Fruit fly (Drosophila melanogaster): ENCODE results near the gene CG5068.

The CG5068 gene

DNA sequence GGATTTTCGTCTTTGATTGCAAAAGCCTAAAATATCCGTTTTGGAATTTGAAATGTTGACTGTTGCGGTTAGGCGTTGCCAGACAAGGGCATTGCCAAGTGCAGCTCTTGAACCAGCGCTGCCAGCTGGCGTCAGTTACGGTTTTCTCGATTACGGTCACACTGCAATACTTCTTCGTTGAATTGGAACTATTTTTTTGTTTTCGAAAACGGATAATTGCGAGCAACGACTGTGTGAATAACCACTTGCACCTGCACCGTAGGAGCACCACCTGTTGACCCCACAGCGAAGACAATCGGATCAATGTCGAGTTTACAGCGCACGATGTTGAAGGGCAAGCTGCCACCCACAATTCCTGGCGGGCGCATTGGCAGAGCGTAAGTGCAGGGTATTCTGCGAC, at the start of gene CG5068:
Gene CG5068, plus strand, starts transcription at position 129 of the 400 bp plus-strand sequence.
- TF ChIP-seq CTCF (optimal IDR thresholded peaks at IDR 0.05) (peak in 1 of 2 experiments; percentile 47), CG8478 (optimal IDR thresholded peaks at IDR 0.05) (no peak)

DNA sequence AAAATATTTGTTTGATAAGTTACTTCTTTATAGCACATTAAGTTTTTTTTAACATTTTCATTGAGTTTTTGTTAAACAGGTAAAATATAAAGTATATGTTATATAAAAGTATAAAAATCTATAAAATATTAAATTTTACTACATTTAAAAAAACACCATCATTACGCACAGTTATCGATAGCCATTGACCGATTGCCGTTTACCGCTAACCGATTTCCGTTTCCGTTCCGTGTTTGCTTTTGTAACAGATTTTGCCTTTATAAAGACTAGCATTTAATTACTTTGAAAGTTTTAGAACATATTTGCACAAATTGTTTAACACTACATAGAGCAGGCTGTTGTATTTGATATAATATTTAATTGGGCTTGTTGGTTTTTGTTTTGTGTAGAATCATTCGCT, 46.9 kb upstream of the CG5068 start:
- no peak for TF ChIP-seq CTCF (optimal IDR thresholded peaks at IDR 0.05)

DNA sequence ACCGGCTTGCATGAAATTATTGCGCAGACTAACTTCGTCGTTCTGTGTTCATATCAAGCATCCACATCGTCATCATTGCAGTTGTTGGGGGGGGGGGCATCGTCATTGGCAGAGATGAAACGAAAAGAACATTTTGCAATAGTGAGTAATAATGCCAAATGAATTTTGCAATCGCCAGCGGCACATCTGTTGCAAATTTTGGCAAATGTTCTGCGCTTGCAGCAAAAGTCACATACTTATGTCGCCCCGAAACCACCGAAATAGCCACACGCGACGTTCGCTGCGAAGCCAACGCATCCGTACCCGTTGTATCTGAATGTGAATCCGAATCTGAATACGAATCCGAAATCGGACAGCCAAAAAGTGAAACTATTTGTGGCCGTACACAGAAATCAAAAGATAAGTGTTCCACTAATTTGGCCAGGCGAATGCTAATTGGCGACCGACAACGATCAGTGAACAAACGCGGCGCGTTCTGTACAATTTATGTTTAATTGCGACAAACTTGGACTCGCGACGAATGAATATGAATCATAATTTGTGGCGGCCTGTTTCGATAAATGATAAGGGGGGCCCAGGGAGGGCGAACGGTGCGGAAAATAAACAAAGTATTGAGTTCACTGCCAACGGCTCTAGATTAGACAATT, 38.5 kb upstream of the CG5068 start:
- TF ChIP-seq CG8478 (optimal IDR thresholded peaks at IDR 0.05), result no peak
- no peak for TF ChIP-seq CTCF (optimal IDR thresholded peaks at IDR 0.05)

DNA sequence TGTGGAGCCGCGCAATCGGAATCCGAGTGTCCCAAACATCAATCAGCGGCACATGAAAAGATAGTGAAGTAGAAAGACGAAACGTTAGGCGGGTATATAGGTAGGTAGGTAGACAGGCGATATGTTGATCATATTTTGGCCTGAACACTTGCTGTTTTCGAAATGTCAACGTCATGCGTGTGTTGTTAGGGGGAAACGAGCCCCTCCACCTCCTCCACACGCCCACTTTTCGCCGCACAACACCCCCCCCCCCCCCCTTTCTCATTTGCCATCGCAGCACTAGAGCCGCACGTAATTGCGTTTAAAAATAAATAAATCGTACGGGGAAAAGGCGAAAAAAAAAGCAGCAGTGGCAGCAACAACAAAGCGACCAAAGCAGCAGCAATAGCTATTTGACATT, 36.7 kb upstream of the CG5068 start:
- TF ChIP-seq CTCF (optimal IDR thresholded peaks at IDR 0.05), result no peak

DNA sequence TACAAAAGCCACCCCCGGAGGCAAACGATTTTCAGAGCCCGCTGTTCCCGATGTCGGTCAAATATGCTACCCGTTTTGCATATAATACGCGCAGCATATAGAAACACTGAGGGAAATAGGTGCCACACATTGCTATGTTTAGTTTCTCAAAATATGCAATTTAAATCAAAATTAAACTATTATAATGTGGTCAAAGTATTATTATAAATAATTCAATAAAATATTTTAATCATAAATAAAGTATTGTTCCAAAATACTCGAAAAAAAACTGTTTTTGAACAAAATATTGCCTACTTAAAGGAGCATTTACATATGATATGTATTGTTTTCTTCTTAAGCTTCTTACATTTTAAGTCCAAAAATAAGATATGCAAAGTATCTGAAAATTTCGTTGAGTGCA, 35.6 kb upstream of the CG5068 start:
- TF ChIP-seq CTCF (optimal IDR thresholded peaks at IDR 0.05), result no peak
- no peak for TF ChIP-seq CG8478 (optimal IDR thresholded peaks at IDR 0.05)

DNA sequence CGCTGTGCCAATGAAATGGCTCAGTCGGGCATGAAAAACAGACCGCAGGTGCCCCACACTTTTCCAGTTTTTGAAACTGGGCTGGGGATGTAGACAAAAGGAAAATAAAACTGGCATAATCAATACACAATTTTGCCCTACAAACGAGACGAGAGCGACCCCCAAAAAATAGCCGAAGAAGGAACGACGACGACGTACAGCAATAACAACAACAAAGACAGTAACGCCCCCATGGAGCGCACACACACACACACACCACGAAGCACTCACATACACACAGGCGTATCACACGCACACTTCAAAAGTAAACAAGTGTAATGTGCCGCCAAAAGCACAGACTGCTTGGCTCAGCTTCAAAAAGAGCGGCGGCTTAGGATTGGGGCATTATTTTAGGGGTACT, 35.0 kb upstream of the CG5068 start:
- TF ChIP-seq CG8478 (optimal IDR thresholded peaks at IDR 0.05), result no peak
- TF ChIP-seq CTCF (optimal IDR thresholded peaks at IDR 0.05), result no peak

DNA sequence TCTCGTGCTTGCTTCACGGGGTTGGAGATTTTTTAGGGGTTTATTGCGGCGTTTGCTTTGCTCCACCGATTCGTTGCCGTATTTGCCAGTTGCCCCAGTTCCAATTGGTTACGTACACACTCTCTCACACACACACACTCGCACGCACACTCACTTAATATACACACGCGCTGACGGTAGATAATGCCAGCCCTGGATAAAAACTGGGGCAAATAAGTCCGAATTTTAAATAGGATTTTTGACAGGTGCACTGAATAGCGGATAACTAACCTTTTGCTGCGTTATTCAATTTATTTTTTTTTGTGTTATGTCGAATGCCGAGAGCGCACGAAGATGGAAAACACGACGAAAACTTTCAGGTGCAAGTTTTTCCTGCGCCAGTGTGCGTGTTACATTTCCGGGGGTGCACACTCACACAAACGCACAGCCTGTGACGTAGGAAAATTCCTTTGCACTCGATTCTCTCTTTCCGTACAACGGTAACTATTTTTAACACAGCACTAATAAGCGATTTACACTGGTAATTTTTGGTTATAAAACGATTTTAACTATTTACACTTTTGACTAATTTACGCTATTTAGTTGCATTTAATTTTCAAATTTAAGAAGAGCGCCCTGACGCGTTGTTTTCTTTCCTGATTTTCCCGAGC, 33.8 kb upstream of the CG5068 start:
- TF ChIP-seq CTCF (optimal IDR thresholded peaks at IDR 0.05), result no peak
- TF ChIP-seq CG8478 (optimal IDR thresholded peaks at IDR 0.05), result no peak

DNA sequence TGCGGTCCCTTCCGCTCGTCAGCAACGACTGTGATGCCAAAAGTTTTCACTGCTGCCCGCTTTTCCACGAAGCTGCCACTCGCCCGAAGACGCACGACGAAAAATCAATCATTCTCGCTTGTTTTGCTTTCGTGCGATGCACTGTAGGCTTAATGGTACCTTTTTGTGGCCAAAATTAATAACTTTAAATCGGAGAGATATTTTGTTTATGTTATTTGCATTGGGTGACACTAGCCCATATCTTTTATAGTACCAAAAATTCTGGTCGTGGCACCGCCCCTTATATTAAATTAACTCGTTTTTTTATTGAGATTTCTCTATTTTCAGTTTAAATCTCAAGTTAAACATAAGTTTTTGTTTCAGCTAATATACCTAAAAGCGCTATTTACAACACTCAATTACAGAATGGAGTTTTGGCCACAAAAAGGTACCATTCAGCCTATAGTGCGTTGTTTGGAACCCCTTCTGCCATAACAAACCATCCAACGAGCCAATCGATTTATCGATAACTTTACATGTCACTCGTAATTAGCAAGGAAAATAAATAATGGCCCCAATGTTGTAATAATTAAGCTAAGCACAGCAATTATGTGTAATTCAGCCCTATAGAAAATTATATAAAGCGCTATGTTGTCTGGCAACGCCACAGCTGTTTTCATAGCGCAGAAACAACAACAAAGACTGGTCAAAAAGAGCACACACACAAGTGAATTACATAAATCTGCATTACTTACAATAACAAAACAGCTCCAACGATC, 33.1 kb upstream of the CG5068 start:
- TF ChIP-seq CG8478 (optimal IDR thresholded peaks at IDR 0.05) (no peak), CTCF (optimal IDR thresholded peaks at IDR 0.05) (no peak)

DNA sequence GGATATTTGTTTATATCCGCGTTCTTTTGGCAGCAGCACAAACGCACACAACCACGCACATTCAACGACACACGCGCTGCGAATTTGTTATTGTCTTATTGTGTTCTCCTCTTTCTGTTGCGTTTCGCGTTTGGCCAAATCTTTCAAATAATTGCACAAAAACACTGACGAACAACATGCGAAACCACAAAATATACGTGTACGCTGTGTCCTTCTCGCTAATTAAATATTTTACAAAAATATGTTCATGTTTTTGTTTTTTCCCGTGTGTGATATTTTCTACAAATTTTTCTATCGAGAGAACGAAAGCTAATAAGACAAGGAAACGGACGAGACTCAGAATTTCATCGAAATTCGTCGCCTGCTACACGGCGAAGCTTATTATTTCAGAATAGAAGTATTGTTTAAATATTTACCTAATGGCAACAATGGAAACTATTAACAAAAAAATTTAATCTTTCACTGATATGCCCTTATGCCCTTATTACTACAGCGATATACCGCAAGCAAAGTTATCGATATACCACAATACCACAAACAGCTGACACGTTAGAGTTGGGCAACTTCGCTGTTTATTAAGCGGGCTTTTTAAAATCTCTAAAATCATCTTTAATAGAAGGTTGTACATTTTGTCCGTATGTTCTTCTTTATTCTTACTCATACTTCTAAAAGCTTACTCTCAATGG, 32.4 kb upstream of the CG5068 start, which contains the start of the genes CG43783 and orb2:
Gene CG43783, minus strand, starts transcription at position 311 of the 686 bp plus-strand sequence.
Gene orb2, minus strand, starts transcription at position 502 of the 686 bp plus-strand sequence.
- no peak for TF ChIP-seq CG8478 (optimal IDR thresholded peaks at IDR 0.05)
- no peak for TF ChIP-seq CTCF (optimal IDR thresholded peaks at IDR 0.05)

DNA sequence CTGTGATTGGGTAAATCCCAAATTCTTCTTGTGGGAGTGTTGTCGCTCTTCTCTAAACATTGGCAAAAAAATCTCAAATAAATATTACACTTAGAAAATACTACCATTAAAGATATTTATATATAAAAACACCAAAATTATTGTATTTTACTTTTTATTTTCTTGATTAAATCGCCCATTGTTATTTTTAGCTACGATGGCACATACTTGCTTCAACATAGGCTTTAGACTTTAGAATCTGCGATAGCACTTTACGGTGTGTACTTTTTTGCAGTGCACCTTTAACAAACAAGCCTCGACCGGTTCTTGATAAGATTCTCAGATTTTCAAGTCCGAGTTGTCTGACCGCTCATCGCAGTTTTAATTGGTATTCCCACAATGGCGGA, 31.9 kb upstream of the CG5068 start, which contains the start of gene GNBP3:
Gene GNBP3, plus strand, starts transcription at position 374 of the 386 bp plus-strand sequence.
- no peak for TF ChIP-seq CTCF (optimal IDR thresholded peaks at IDR 0.05)

DNA sequence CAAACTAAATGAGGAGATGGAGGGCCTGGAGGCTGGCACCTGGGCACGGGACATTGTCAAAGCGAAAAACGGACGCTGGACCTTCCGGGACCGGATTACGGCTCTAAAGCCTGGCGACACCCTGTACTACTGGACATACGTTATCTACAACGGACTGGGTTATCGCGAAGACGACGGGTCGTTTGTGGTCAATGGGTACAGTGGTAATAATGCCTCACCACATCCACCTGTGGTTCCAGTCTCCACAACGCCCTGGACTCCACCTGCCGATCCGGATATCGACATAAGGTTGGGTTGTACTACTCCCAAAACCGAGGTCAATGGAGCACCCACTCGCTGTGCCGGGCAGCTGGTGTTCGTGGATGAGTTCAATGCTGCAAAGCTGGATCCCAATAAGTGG, 31.3 kb upstream of the CG5068 start:
- TF ChIP-seq CTCF (optimal IDR thresholded peaks at IDR 0.05), result no peak
- TF ChIP-seq CG8478 (optimal IDR thresholded peaks at IDR 0.05), result no peak

DNA sequence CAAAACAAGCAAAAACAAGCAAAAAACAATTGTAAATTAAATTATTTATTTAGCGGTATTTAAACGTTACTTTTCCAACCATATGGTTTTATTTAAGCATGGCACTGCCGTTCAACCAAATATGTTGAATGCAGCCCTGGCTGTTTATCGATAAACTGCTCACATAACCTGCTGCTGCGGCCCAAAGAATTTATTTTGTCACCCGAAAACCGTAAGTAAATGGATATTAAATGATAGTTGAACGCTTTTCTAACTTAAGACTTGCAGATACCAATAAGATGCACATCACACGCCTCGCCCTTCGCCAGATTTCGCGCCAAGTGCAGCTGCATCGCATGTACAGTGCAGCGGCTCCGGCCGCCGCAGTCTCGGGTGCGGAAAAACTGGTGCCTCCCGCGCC, 29.8 kb upstream of the CG5068 start, which contains the start of gene mRpL12:
Gene mRpL12, plus strand, starts transcription at position 123 of the 400 bp plus-strand sequence.
- no peak for TF ChIP-seq CTCF (optimal IDR thresholded peaks at IDR 0.05)
- TF ChIP-seq CG8478 (optimal IDR thresholded peaks at IDR 0.05), result no peak

DNA sequence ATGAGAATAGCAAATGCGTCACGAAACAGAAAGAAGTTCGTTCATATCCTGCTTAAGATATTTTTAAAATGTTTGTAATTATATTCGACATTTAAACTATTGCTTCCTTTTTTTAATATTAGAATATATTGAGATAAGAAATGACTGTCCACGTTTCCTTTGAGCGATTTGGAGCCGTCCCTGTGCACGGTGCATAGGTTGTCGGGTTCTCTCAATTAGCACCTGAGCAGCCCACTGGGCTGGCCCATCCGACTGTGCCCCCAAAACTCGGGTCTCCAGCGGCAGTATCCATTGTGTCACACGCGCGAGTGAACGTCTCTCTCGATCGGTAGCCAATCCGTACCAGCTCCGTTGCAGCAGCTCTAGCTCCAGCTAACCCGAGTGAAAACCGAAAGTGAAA, 28.0 kb upstream of the CG5068 start, which contains the start of gene CG13313:
Gene CG13313, plus strand, starts transcription at position 301 of the 400 bp plus-strand sequence.
- TF ChIP-seq CG8478 (optimal IDR thresholded peaks at IDR 0.05), result no peak

DNA sequence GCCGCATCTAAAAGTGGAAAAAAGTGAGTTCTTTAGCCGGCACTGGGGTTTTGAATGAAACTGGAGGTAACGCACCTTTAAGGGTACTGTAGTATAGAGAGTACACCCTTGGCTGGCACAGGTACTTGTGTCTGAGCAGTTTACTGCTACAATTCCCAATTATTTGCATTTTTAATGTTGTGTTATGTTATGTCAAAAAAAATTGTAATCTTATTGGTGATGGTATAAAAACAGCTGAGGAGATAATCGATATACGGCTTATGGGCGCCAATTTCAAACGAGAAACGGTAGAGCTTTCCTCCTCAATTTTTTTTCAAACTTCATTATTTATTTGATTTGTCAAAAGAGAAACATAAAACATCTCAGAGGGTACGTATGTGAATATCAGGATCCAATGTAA, 22.1 kb upstream of the CG5068 start, which contains the start of gene ValRS-m:
Gene ValRS-m, minus strand, starts transcription at position 312 of the 400 bp plus-strand sequence.
- TF ChIP-seq CG8478 (optimal IDR thresholded peaks at IDR 0.05) (no peak), CTCF (optimal IDR thresholded peaks at IDR 0.05) (no peak)
